Worm (Caenorhabditis elegans): Measurements from ENCODE around the gene Y53G8AR.5.
"Not testable (repeated sequence)": the region's sequence is repeated elsewhere in the genome, so short reads cannot be mapped to it uniquely, and the experiment has no call there.

The Y53G8AR.5 gene

ce11 chrIII:3297151-3297550 is at the start of gene Y53G8AR.5:
TSS of gene Y53G8AR.5 (plus strand) at chrIII:3297451.
- TF ChIP-seq flt-1 (GFP tag; IDR thresholded peaks at IDR 0.05) (no peak), cog-1 (tag; optimal IDR thresholded peaks at IDR 0.05) (no peak), ztf-23 (GFP tag; IDR thresholded peaks at IDR 0.05) (no peak), tab-1 (GFP tag; IDR thresholded peaks at IDR 0.05) (no peak), klf-2 (GFP tag; conservative IDR thresholded peaks at IDR 0.05) (no peak), T22C8.4 (GFP tag; IDR thresholded peaks at IDR 0.05) (no peak), ref-1 (GFP tag; conservative IDR thresholded peaks at IDR 0.05) (no peak), ztf-29 (GFP tag; IDR thresholded peaks at IDR 0.05) (no peak), med-1 (GFP tag; optimal IDR thresholded peaks at IDR 0.05; ENCODE audit: insufficient read depth) (no peak)

ce11 chrIII:3248307-3249037 is 48.8 kb upstream of the Y53G8AR.5 start, which contains the start of gene nduf-9:
TSS of gene nduf-9 (minus strand) at chrIII:3248575.
- no peak for TF ChIP-seq tab-1 (GFP tag; IDR thresholded peaks at IDR 0.05)
- TF ChIP-seq ztf-29 (GFP tag; IDR thresholded peaks at IDR 0.05), result no peak
- no peak for TF ChIP-seq ref-1 (GFP tag; conservative IDR thresholded peaks at IDR 0.05)

ce11 chrIII:3249038-3249420 is 48.2 kb upstream of the Y53G8AR.5 start:
- no peak for TF ChIP-seq cog-1 (tag; optimal IDR thresholded peaks at IDR 0.05)
- TF ChIP-seq ztf-29 (GFP tag; IDR thresholded peaks at IDR 0.05), result no peak
- peak; percentile 24; the same call in 1 of the 2 replicates for TF ChIP-seq T22C8.4 (GFP tag; IDR thresholded peaks at IDR 0.05)
- TF ChIP-seq klf-2 (GFP tag; conservative IDR thresholded peaks at IDR 0.05), result no peak
- TF ChIP-seq ztf-23 (GFP tag; IDR thresholded peaks at IDR 0.05), result peak; percentile 43
- no peak for TF ChIP-seq ref-1 (GFP tag; conservative IDR thresholded peaks at IDR 0.05)
- peak; percentile 60; the same call in 1 of the 2 replicates for TF ChIP-seq tab-1 (GFP tag; IDR thresholded peaks at IDR 0.05)
- TF ChIP-seq flt-1 (GFP tag; IDR thresholded peaks at IDR 0.05), result peak; percentile 76
- TF ChIP-seq med-1 (GFP tag; optimal IDR thresholded peaks at IDR 0.05; ENCODE audit: insufficient read depth), result peak; percentile 23

ce11 chrIII:3250596-3251112 is 46.6 kb upstream of the Y53G8AR.5 start, which contains the start of gene Y53G8AL.4:
TSS of gene Y53G8AL.4 (minus strand) at chrIII:3250646.
- no peak for TF ChIP-seq klf-2 (GFP tag; conservative IDR thresholded peaks at IDR 0.05)
- TF ChIP-seq ref-1 (GFP tag; conservative IDR thresholded peaks at IDR 0.05), result no peak
- no peak for TF ChIP-seq tab-1 (GFP tag; IDR thresholded peaks at IDR 0.05)
- no peak for TF ChIP-seq ztf-23 (GFP tag; IDR thresholded peaks at IDR 0.05)

ce11 chrIII:3253043-3253442 is 44.2 kb upstream of the Y53G8AR.5 start, which contains the start of gene Y53G8AL.3:
TSS of gene Y53G8AL.3 (minus strand) at chrIII:3253143.
- TF ChIP-seq cog-1 (tag; optimal IDR thresholded peaks at IDR 0.05) (no peak), ref-1 (GFP tag; conservative IDR thresholded peaks at IDR 0.05) (no peak), tab-1 (GFP tag; IDR thresholded peaks at IDR 0.05) (no peak), flt-1 (GFP tag; IDR thresholded peaks at IDR 0.05) (no peak), ztf-29 (GFP tag; IDR thresholded peaks at IDR 0.05) (no peak), T22C8.4 (GFP tag; IDR thresholded peaks at IDR 0.05) (no peak), med-1 (GFP tag; optimal IDR thresholded peaks at IDR 0.05; ENCODE audit: insufficient read depth) (no peak), ztf-23 (GFP tag; IDR thresholded peaks at IDR 0.05) (no peak), klf-2 (GFP tag; conservative IDR thresholded peaks at IDR 0.05) (no peak)

- TF ChIP-seq tab-1 (GFP tag; IDR thresholded peaks at IDR 0.05), result no peak
- TF ChIP-seq cog-1 (tag; optimal IDR thresholded peaks at IDR 0.05), result no peak
- TF ChIP-seq ztf-29 (GFP tag; IDR thresholded peaks at IDR 0.05), result no peak
- TF ChIP-seq ztf-23 (GFP tag; IDR thresholded peaks at IDR 0.05), result no peak
- no peak for TF ChIP-seq med-1 (GFP tag; optimal IDR thresholded peaks at IDR 0.05; ENCODE audit: insufficient read depth)
- no peak for TF ChIP-seq klf-2 (GFP tag; conservative IDR thresholded peaks at IDR 0.05)
- TF ChIP-seq ref-1 (GFP tag; conservative IDR thresholded peaks at IDR 0.05), result no peak
These were observed 43.5 kb upstream of the Y53G8AR.5 start for ce11 chrIII:3253736-3254135.

ce11 chrIII:3255023-3255422 is 42.2 kb upstream of the Y53G8AR.5 start:
- TF ChIP-seq T22C8.4 (GFP tag; IDR thresholded peaks at IDR 0.05), result no peak
- no peak for TF ChIP-seq ztf-23 (GFP tag; IDR thresholded peaks at IDR 0.05)

- TF ChIP-seq flt-1 (GFP tag; IDR thresholded peaks at IDR 0.05), result no peak
- TF ChIP-seq T22C8.4 (GFP tag; IDR thresholded peaks at IDR 0.05), result no peak
- no peak for TF ChIP-seq ztf-29 (GFP tag; IDR thresholded peaks at IDR 0.05)
- TF ChIP-seq ref-1 (GFP tag; conservative IDR thresholded peaks at IDR 0.05), result no peak
- no peak for TF ChIP-seq med-1 (GFP tag; optimal IDR thresholded peaks at IDR 0.05; ENCODE audit: insufficient read depth)
- TF ChIP-seq ztf-23 (GFP tag; IDR thresholded peaks at IDR 0.05), result no peak
- no peak for TF ChIP-seq klf-2 (GFP tag; conservative IDR thresholded peaks at IDR 0.05)
- TF ChIP-seq cog-1 (tag; optimal IDR thresholded peaks at IDR 0.05), result no peak
These were observed 41.7 kb upstream of the Y53G8AR.5 start, which contains the start of gene Y53G8AM.4 for ce11 chrIII:3255575-3255974. TSS of gene Y53G8AM.4 (minus strand) at chrIII:3255675.

ce11 chrIII:3258306-3258705 is 38.9 kb upstream of the Y53G8AR.5 start, which contains the start of gene nspg-7.2:
TSS of gene nspg-7.2 (minus strand) at chrIII:3258406.
- no peak for TF ChIP-seq T22C8.4 (GFP tag; IDR thresholded peaks at IDR 0.05)
- no peak for TF ChIP-seq klf-2 (GFP tag; conservative IDR thresholded peaks at IDR 0.05)
- no peak for TF ChIP-seq ztf-29 (GFP tag; IDR thresholded peaks at IDR 0.05)

- not testable (repeated sequence) for TF ChIP-seq med-1 (GFP tag; optimal IDR thresholded peaks at IDR 0.05; ENCODE audit: insufficient read depth); klf-2 (GFP tag; conservative IDR thresholded peaks at IDR 0.05); ztf-23 (GFP tag; IDR thresholded peaks at IDR 0.05)
These were observed 37.6 kb upstream of the Y53G8AR.5 start, which contains the start of gene Y53G8AM.6 for ce11 chrIII:3259691-3260090. TSS of gene Y53G8AM.6 (minus strand) at chrIII:3259791.

All from whole organism, midembryonic.